Fruit fly (Drosophila melanogaster) whole organism, embryonic: Measurements from ENCODE around the gene CG4467.

Source experiments
- Atf3 ChIP-seq: fragments of 200-800 bp; sonication (Bioruptor generic); optimal IDR thresholded peaks from 3 replicates; lab custom pipeline; 2016; ENCODE audit warnings: missing biosample characterization, missing genetic modification characterization
- Awh ChIP-seq: fragments of 200-800 bp; sonication (Bioruptor generic); IDR thresholded peaks from 2 replicates; pipeline ENCODE4, ENCODE4 v1.3.6; 2022; ENCODE audit warnings: missing biosample characterization, missing genetic modification characterization
- CG10147 ChIP-seq: fragments of 200-800 bp; sonication (Bioruptor generic); optimal IDR thresholded peaks from 2 replicates; lab custom pipeline; 2019; ENCODE audit warnings: missing biosample characterization, mild to moderate bottlenecking, missing genetic modification characterization, moderate library complexity
- CG10274 ChIP-seq: fragments of 200-800 bp; sonication (Bioruptor generic); optimal IDR thresholded peaks from 3 replicates; lab custom pipeline; 2017; ENCODE audit warnings: missing biosample characterization, mild to moderate bottlenecking, missing genetic modification characterization
- CG10321 ChIP-seq: fragments of 200-800 bp; sonication (Bioruptor generic); IDR thresholded peaks from 2 replicates; pipeline ENCODE4 v1.3.6; 2022; ENCODE audit warnings: missing biosample characterization, missing genetic modification characterization
- CG10431 ChIP-seq: fragments of 200-800 bp; sonication (Bioruptor generic); optimal IDR thresholded peaks from 3 replicates; lab custom pipeline; 2018; ENCODE audit warnings: missing biosample characterization, mild to moderate bottlenecking, missing genetic modification characterization
- CG12071 ChIP-seq: fragments of 200-800 bp; sonication (Bioruptor generic); optimal IDR thresholded peaks from 3 replicates; lab custom pipeline; 2018; ENCODE audit warnings: missing biosample characterization, mild to moderate bottlenecking, missing genetic modification characterization
- CG12104 ChIP-seq: fragments of 200-800 bp; sonication (Bioruptor generic); optimal IDR thresholded peaks from 3 replicates; lab custom pipeline; 2016; ENCODE audit warnings: missing biosample characterization, missing genetic modification characterization
- CG13123 ChIP-seq: fragments of 200-800 bp; sonication (Bioruptor generic); optimal IDR thresholded peaks from 2 replicates; lab custom pipeline; 2016; ENCODE audit warnings: missing biosample characterization, missing genetic modification characterization
- CG15073 ChIP-seq: fragments of 200-800 bp; sonication (Bioruptor generic); optimal IDR thresholded peaks from 2 replicates; lab custom pipeline; 2016; ENCODE audit warnings: missing biosample characterization, missing genetic modification characterization
- CG15514 ChIP-seq: fragments of 200-800 bp; sonication (Bioruptor generic); optimal IDR thresholded peaks from 3 replicates; lab custom pipeline; 2017; ENCODE audit warnings: missing biosample characterization, missing genetic modification characterization, mild to moderate bottlenecking, moderate library complexity, missing genetic modification reagents
- CG16863 ChIP-seq: fragments of 200-800 bp; sonication (Bioruptor generic); optimal IDR thresholded peaks from 3 replicates; lab custom pipeline; 2016; ENCODE audit warnings: missing biosample characterization, missing genetic modification characterization
- CG17568 ChIP-seq: fragments of 200-800 bp; sonication (Bioruptor generic); optimal IDR thresholded peaks from 2 replicates; lab custom pipeline; 2018; ENCODE audit warnings: missing biosample characterization, mild to moderate bottlenecking, missing genetic modification characterization, moderate library complexity
- CG17912 ChIP-seq: fragments of 200-800 bp; sonication (Bioruptor generic); optimal IDR thresholded peaks from 2 replicates; lab custom pipeline; 2018; ENCODE audit warnings: missing biosample characterization, mild to moderate bottlenecking, missing genetic modification characterization
- CG18262 ChIP-seq: fragments of 200-800 bp; optimal IDR thresholded peaks from 3 replicates; lab custom pipeline; 2019; ENCODE audit warnings: missing biosample characterization, mild to moderate bottlenecking, missing genetic modification characterization, moderate library complexity
- CG2120 ChIP-seq: fragments of 200-800 bp; sonication (Bioruptor generic); optimal IDR thresholded peaks from 3 replicates; lab custom pipeline; 2016; ENCODE audit warnings: missing biosample characterization, missing genetic modification characterization
- CG3065 ChIP-seq: fragments of 200-800 bp; sonication (Bioruptor generic); optimal IDR thresholded peaks from 2 replicates; lab custom pipeline; 2016; ENCODE audit warnings: missing biosample characterization, missing genetic modification characterization
- CG4282 ChIP-seq: fragments of 200-800 bp; sonication (Bioruptor generic); optimal IDR thresholded peaks from 2 replicates; lab custom pipeline; 2016; ENCODE audit warnings: missing biosample characterization, missing genetic modification characterization
- CG43689 ChIP-seq: fragments of 200-800 bp; sonication (Bioruptor generic); IDR thresholded peaks from 2 replicates; pipeline ENCODE4 v1.3.6; 2022; ENCODE audit warnings: missing biosample characterization, missing genetic modification characterization
- CG4730 ChIP-seq: fragments of 200-800 bp; sonication (Bioruptor generic); IDR thresholded peaks from 2 replicates; pipeline ENCODE4 v1.3.6; 2022; ENCODE audit warnings: missing biosample characterization, missing genetic modification characterization
- CG6175 ChIP-seq: fragments of 200-800 bp; sonication (Bioruptor generic); IDR thresholded peaks from 3 replicates; pipeline ENCODE4 v1.3.6; 2022; ENCODE audit warnings: missing biosample characterization, missing genetic modification characterization
- CG6765 ChIP-seq: fragments of 200-800 bp; sonication (Bioruptor generic); optimal IDR thresholded peaks from 3 replicates; lab custom pipeline; 2017; ENCODE audit warnings: missing biosample characterization, mild to moderate bottlenecking, missing genetic modification characterization
- CG8281 ChIP-seq: fragments of 200-800 bp; sonication (Bioruptor generic); optimal IDR thresholded peaks from 2 replicates; lab custom pipeline; 2018; ENCODE audit warnings: missing biosample characterization, mild to moderate bottlenecking, missing genetic modification characterization, moderate library complexity
- CG8478 ChIP-seq: fragments of >200 bp; optimal IDR thresholded peaks from 2 replicates; lab custom pipeline; 2018
- CG8765 ChIP-seq: fragments of 200-800 bp; sonication (Bioruptor generic); IDR thresholded peaks from 2 replicates; pipeline ENCODE4 v1.3.6; 2022; ENCODE audit warnings: missing biosample characterization, missing genetic modification characterization
- CG8944 ChIP-seq: fragments of 200-800 bp; sonication (Bioruptor generic); optimal IDR thresholded peaks from 3 replicates; lab custom pipeline; 2016; ENCODE audit warnings: missing biosample characterization, missing genetic modification characterization
- CG9932 ChIP-seq: fragments of 200-800 bp; sonication (Bioruptor generic); IDR thresholded peaks from 2 replicates; pipeline ENCODE4 v1.3.6; 2022; ENCODE audit warnings: missing biosample characterization, missing genetic modification characterization
- HLH4C ChIP-seq: fragments of 200-800 bp; sonication (Bioruptor generic); IDR thresholded peaks from 3 replicates; pipeline ENCODE4 v1.3.6; 2022; ENCODE audit warnings: missing biosample characterization, missing genetic modification characterization; ENCODE audit not compliant: partially characterized antibody
- Opbp ChIP-seq: fragments of 200-800 bp; sonication (Bioruptor generic); IDR thresholded peaks from 3 replicates; pipeline ENCODE4 v1.3.6; 2022; ENCODE audit warnings: missing biosample characterization, missing genetic modification characterization; ENCODE audit not compliant: partially characterized antibody
- TFAM ChIP-seq: fragments of 200-800 bp; sonication (Bioruptor generic); optimal IDR thresholded peaks from 2 replicates; lab custom pipeline; 2017; ENCODE audit warnings: missing biosample characterization, missing genetic modification characterization, inconsistent platforms
- ab ChIP-seq: fragments of 200-800 bp; sonication (Bioruptor generic); optimal IDR thresholded peaks from 2 replicates; lab custom pipeline; 2016; ENCODE audit warnings: missing biosample characterization, missing genetic modification characterization
- abd-A ChIP-seq: fragments of 200-800 bp; sonication (Bioruptor generic); optimal IDR thresholded peaks from 3 replicates; lab custom pipeline; 2019; ENCODE audit warnings: missing biosample characterization, mild to moderate bottlenecking, missing genetic modification characterization, moderate library complexity
- bcd ChIP-seq: fragments of 200-800 bp; sonication (Bioruptor generic); optimal IDR thresholded peaks from 2 replicates; lab custom pipeline; 2017; ENCODE audit warnings: missing biosample characterization, mild to moderate bottlenecking, missing genetic modification characterization
- dan ChIP-seq: fragments of 200-800 bp; sonication (Bioruptor generic); IDR thresholded peaks from 2 replicates; pipeline ENCODE4 v1.3.6; 2022; ENCODE audit warnings: missing biosample characterization, missing genetic modification characterization
- dmrt11E ChIP-seq: fragments of 200-800 bp; sonication (Bioruptor generic); optimal IDR thresholded peaks from 3 replicates; lab custom pipeline; 2018; ENCODE audit warnings: missing biosample characterization, mild to moderate bottlenecking, missing genetic modification characterization, moderate library complexity
- dmrt99B ChIP-seq: fragments of 200-800 bp; sonication (Bioruptor generic); optimal IDR thresholded peaks from 2 replicates; lab custom pipeline; 2018; ENCODE audit warnings: missing biosample characterization, mild to moderate bottlenecking, missing genetic modification characterization, moderate library complexity
- dysf ChIP-seq: fragments of 200-800 bp; sonication (Bioruptor generic); IDR thresholded peaks from 3 replicates; pipeline ENCODE4 v1.3.6; 2022; ENCODE audit warnings: missing biosample characterization, missing genetic modification characterization
- exex ChIP-seq: fragments of 200-800 bp; sonication (Bioruptor generic); optimal IDR thresholded peaks from 4 replicates; lab custom pipeline; 2018; ENCODE audit warnings: missing biosample characterization, mild to moderate bottlenecking, missing genetic modification characterization, moderate library complexity
- gcm ChIP-seq: fragments of 200-800 bp; sonication (Bioruptor generic); optimal IDR thresholded peaks from 2 replicates; lab custom pipeline; 2019; ENCODE audit warnings: missing biosample characterization, mild to moderate bottlenecking, missing genetic modification characterization, moderate library complexity
- lmd ChIP-seq: fragments of 200-800 bp; sonication (Bioruptor generic); IDR thresholded peaks from 2 replicates; pipeline ENCODE4 v1.3.6; 2022; ENCODE audit warnings: missing biosample characterization, missing genetic modification characterization
- peb ChIP-seq: fragments of 200-800 bp; sonication (Bioruptor generic); IDR thresholded peaks from 2 replicates; pipeline ENCODE4 v1.3.6; 2022; ENCODE audit warnings: missing biosample characterization, missing genetic modification characterization
- psq ChIP-seq: fragments of 200-800 bp; sonication (Bioruptor generic); optimal IDR thresholded peaks from 2 replicates; lab custom pipeline; 2017; ENCODE audit warnings: missing biosample characterization, missing genetic modification characterization
- row ChIP-seq: fragments of 200-800 bp; sonication (Bioruptor generic); IDR thresholded peaks from 3 replicates; pipeline ENCODE4 v1.3.6; 2022; ENCODE audit warnings: missing biosample characterization, missing genetic modification characterization
- sens-2 ChIP-seq: fragments of 200-800 bp; sonication (Bioruptor generic); IDR thresholded peaks from 2 replicates; pipeline ENCODE4 v1.3.6; 2022; ENCODE audit warnings: missing biosample characterization, missing genetic modification characterization
- shn ChIP-seq: fragments of 200-800 bp; sonication (Bioruptor generic); optimal IDR thresholded peaks from 3 replicates; lab custom pipeline; 2016; ENCODE audit warnings: missing biosample characterization, missing genetic modification characterization
- sqz ChIP-seq: fragments of 200-800 bp; sonication (Bioruptor generic); optimal IDR thresholded peaks from 3 replicates; lab custom pipeline; 2018; ENCODE audit warnings: missing biosample characterization, mild to moderate bottlenecking, missing genetic modification characterization
- stwl ChIP-seq: fragments of 200-800 bp; sonication (Bioruptor generic); optimal IDR thresholded peaks from 3 replicates; lab custom pipeline; 2018; ENCODE audit warnings: missing biosample characterization, mild to moderate bottlenecking, missing genetic modification characterization, moderate library complexity
- tna ChIP-seq: fragments of 200-800 bp; sonication (Bioruptor generic); IDR thresholded peaks from 2 replicates; pipeline ENCODE4 v1.3.6; 2022; ENCODE audit warnings: missing biosample characterization, missing genetic modification characterization; ENCODE audit not compliant: partially characterized antibody
- trh ChIP-seq: fragments of 200-800 bp; sonication (Bioruptor generic); optimal IDR thresholded peaks from 2 replicates; lab custom pipeline; 2016; ENCODE audit warnings: missing biosample characterization, missing genetic modification characterization
- unc-4 ChIP-seq: fragments of 200-800 bp; sonication (Bioruptor generic); IDR thresholded peaks from 2 replicates; pipeline ENCODE4 v1.3.6; 2022; ENCODE audit warnings: missing biosample characterization, missing genetic modification characterization; ENCODE audit not compliant: partially characterized antibody
- zen2 ChIP-seq: fragments of 200-800 bp; sonication (Bioruptor generic); IDR thresholded peaks from 3 replicates; pipeline ENCODE4 v1.3.6; 2022; ENCODE audit warnings: missing biosample characterization, missing genetic modification characterization; ENCODE audit not compliant: partially characterized antibody

CG4467 gene

dm6 chr3R:23297132-23297862 lies 48.6 kb upstream of the CG4467 start (continued):
- peak; percentile 54 for TF ChIP-seq CG15514 (GFP tag; lab: Kevin White, UChicago)
- peak; percentile 18 for TF ChIP-seq CG10431 (GFP tag; lab: Kevin White, UChicago)
- TF ChIP-seq Opbp (GFP tag; lab: Robert Waterston, UW), result no peak
- peak; percentile 20 for TF ChIP-seq dmrt99B (tag; lab: Kevin White, UChicago)
- TF ChIP-seq tna (GFP tag; lab: Robert Waterston, UW), result no peak
- no peak for TF ChIP-seq TFAM (GFP tag; lab: Kevin White, UChicago)
- TF ChIP-seq CG12104 (GFP tag; lab: Kevin White, UChicago), result no peak
- TF ChIP-seq CG17912 (GFP tag; lab: Kevin White, UChicago), result no peak
- TF ChIP-seq CG43689 (GFP tag; lab: Robert Waterston, UW), result no peak
- TF ChIP-seq CG8281, result no peak
- no peak for TF ChIP-seq CG8478 (lab: Kevin White, UChicago)
- no peak for TF ChIP-seq CG13123
- no peak for TF ChIP-seq CG10274 (GFP tag; lab: Kevin White, UChicago)
- no peak for TF ChIP-seq CG16863 (GFP tag; lab: Kevin White, UChicago)
- TF ChIP-seq CG3065, result no peak
- no peak for TF ChIP-seq exex (tag; lab: Kevin White, UChicago)
- no peak for TF ChIP-seq HLH4C (GFP tag; lab: Robert Waterston, UW)
- TF ChIP-seq zen2 (GFP tag; lab: Robert Waterston, UW), result no peak
- no peak for TF ChIP-seq CG10147 (GFP tag; lab: Kevin White, UChicago)
- no peak for TF ChIP-seq psq (GFP tag; lab: Kevin White, UChicago)
- no peak for TF ChIP-seq dysf (GFP tag; lab: Robert Waterston, UW)
- TF ChIP-seq CG8765, result no peak
- no peak for TF ChIP-seq gcm (GFP tag; lab: Kevin White, UChicago)
- TF ChIP-seq shn (GFP tag; lab: Kevin White, UChicago), result no peak
- no peak for TF ChIP-seq Atf3
- TF ChIP-seq CG6765 (GFP tag; lab: Kevin White, UChicago), result peak; percentile 56
- TF ChIP-seq Awh (GFP tag; lab: Robert Waterston, UW), result no peak
- no peak for TF ChIP-seq CG9932
- no peak for TF ChIP-seq CG8944
- TF ChIP-seq sens-2 (GFP tag; lab: Robert Waterston, UW), result no peak
- TF ChIP-seq sqz, result peak; percentile 55
- TF ChIP-seq CG15073 (GFP tag; lab: Kevin White, UChicago), result no peak
- no peak for TF ChIP-seq unc-4
- peak; percentile 69 for TF ChIP-seq CG18262
- no peak for TF ChIP-seq CG17568 (GFP tag; lab: Kevin White, UChicago)
- no peak for TF ChIP-seq lmd (GFP tag; lab: Robert Waterston, UW)
- TF ChIP-seq dan (GFP tag; lab: Robert Waterston, UW), result no peak
- no peak for TF ChIP-seq bcd
- TF ChIP-seq CG12071 (GFP tag; lab: Kevin White, UChicago), result peak; percentile 29
- no peak for TF ChIP-seq trh
- TF ChIP-seq CG4282 (GFP tag; lab: Kevin White, UChicago), result no peak
- TF ChIP-seq peb (GFP tag; lab: Robert Waterston, UW), result no peak
- TF ChIP-seq stwl (tag; lab: Kevin White, UChicago), result no peak
- TF ChIP-seq CG10321 (GFP tag; lab: Robert Waterston, UW), result peak; percentile 43; the same call in 1 of the 2 replicates
- TF ChIP-seq abd-A, result no peak
- no peak for TF ChIP-seq CG4730 (GFP tag; lab: Robert Waterston, UW)
- TF ChIP-seq ab (GFP tag; lab: Kevin White, UChicago), result no peak
- TF ChIP-seq dmrt11E (tag; lab: Kevin White, UChicago), result peak; percentile 81
- TF ChIP-seq row (GFP tag; lab: Robert Waterston, UW), result peak; percentile 46; the same call in 1 of the 3 replicates
- no peak for TF ChIP-seq CG6175 (GFP tag; lab: Robert Waterston, UW)
- no peak for TF ChIP-seq CG2120
